Worm (Caenorhabditis elegans): Measurements from ENCODE around the gene xtr-2.

ce11 chrX:12290539-12290938 is 24.8 kb upstream of the xtr-2 start, which contains the start of gene C04B4.4:
- TF ChIP-seq nhr-25 (tag; optimal IDR thresholded peaks at IDR 0.05) (no peak), unc-62 (GFP tag; optimal IDR thresholded peaks at IDR 0.05) (no peak), fos-1 (tag; optimal IDR thresholded peaks at IDR 0.05) (no peak), ZK546.5 (tag; optimal IDR thresholded peaks at IDR 0.05) (no peak), nhr-12 (tag; optimal IDR thresholded peaks at IDR 0.05) (no peak), lin-39 (tag; optimal IDR thresholded peaks at IDR 0.05) (no peak), nfya-1 (tag; optimal IDR thresholded peaks at IDR 0.05; ENCODE audit: insufficient read depth) (no peak), ztf-11 (tag; optimal IDR thresholded peaks at IDR 0.05) (no peak), nhr-237 (tag; optimal IDR thresholded peaks at IDR 0.05) (no peak), tbx-2 (tag; optimal IDR thresholded peaks at IDR 0.05) (no peak), fkh-10 (GFP tag; optimal IDR thresholded peaks at IDR 0.05) (no peak), ceh-16 (tag; optimal IDR thresholded peaks at IDR 0.05) (no peak), elt-1 (tag; optimal IDR thresholded peaks at IDR 0.05) (no peak), zag-1 (tag; optimal IDR thresholded peaks at IDR 0.05) (no peak)
